Fruit fly (Drosophila melanogaster): Measurements from ENCODE around the gene jagn.

Gene jagn

dm6 chr3R:5778731-5779593 is at the start of gene jagn:
jagn (plus strand) TSS chr3R:5779315.
- TF ChIP-seq Myc (optimal IDR thresholded peaks at IDR 0.05) (no peak), Sin3A (optimal IDR thresholded peaks at IDR 0.05) (no peak), h (optimal IDR thresholded peaks at IDR 0.05) (no peak), psq (optimal IDR thresholded peaks at IDR 0.05) (no peak)

DNA sequence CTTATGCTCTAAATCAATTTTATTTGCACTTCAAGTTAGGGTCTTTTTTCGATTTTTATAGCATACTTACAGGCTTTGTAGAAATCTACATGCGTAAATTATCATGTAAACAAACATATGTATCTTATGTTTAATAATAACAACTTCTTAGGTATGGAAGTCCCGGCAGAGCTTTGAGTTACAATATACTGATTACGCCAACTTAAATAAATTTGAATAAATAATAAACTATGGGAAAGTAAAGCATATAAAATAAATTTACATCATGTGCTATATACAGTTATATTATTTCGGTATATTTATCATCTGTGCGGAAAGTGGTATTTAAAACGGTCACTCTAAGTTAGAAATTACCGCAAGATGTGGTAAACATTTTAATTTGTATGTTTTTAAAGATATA is 45.9 kb upstream of the jagn start, which contains the start of gene CG1239:
TSS of gene CG1239 (plus strand) at position 333 of the 400 bp plus-strand sequence.
- TF ChIP-seq insv (optimal IDR thresholded peaks at IDR 0.05) = no peak
- no peak for TF ChIP-seq Myc (optimal IDR thresholded peaks at IDR 0.05)
- TF ChIP-seq ttk (optimal IDR thresholded peaks at IDR 0.05) = no peak
- no peak for TF ChIP-seq h (optimal IDR thresholded peaks at IDR 0.05)
- no peak for TF ChIP-seq psq (optimal IDR thresholded peaks at IDR 0.05)
- TF ChIP-seq Sin3A (optimal IDR thresholded peaks at IDR 0.05) = no peak

DNA sequence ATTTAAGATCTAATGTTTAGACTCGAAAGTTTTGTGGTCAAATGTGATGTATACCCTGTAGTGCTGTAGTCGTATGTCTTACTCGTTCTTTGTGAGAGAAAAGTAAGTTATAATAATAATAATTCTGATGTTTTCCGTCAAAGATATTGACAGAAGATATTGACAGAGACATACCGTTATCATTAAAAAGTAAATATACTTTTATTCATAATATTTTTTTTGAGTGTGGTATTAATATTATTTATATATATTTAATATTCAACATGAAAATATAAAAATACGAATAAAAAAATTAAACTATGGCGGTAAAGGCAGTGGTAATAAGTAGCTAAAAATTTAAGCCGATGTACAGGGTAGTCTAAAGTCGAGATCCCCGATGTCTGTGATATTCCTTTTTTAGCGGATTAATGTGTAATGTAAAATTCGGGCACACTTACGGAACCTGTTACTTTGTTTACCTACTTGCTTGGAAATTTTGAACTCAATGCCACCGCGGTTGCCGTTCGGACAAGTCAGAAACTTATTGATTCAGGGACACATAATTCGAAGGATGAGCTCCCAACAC is 42.7 kb upstream of the jagn start, which contains the start of the genes CG2100 and CG1236:
TSS of gene CG2100 (minus strand) at position 51 of the 565 bp plus-strand sequence.
TSS of gene CG1236 (plus strand) at position 444 of the 565 bp plus-strand sequence.
- TF ChIP-seq Myc (optimal IDR thresholded peaks at IDR 0.05) = no peak
- TF ChIP-seq psq (optimal IDR thresholded peaks at IDR 0.05) = no peak

- TF ChIP-seq h (optimal IDR thresholded peaks at IDR 0.05) (no peak), Sin3A (optimal IDR thresholded peaks at IDR 0.05) (no peak), insv (optimal IDR thresholded peaks at IDR 0.05) (no peak), psq (optimal IDR thresholded peaks at IDR 0.05) (no peak), Myc (optimal IDR thresholded peaks at IDR 0.05) (no peak), ttk (optimal IDR thresholded peaks at IDR 0.05) (no peak)
Measured at dm6 chr3R:5737263-5737662, 41.9 kb upstream of the jagn start.

DNA sequence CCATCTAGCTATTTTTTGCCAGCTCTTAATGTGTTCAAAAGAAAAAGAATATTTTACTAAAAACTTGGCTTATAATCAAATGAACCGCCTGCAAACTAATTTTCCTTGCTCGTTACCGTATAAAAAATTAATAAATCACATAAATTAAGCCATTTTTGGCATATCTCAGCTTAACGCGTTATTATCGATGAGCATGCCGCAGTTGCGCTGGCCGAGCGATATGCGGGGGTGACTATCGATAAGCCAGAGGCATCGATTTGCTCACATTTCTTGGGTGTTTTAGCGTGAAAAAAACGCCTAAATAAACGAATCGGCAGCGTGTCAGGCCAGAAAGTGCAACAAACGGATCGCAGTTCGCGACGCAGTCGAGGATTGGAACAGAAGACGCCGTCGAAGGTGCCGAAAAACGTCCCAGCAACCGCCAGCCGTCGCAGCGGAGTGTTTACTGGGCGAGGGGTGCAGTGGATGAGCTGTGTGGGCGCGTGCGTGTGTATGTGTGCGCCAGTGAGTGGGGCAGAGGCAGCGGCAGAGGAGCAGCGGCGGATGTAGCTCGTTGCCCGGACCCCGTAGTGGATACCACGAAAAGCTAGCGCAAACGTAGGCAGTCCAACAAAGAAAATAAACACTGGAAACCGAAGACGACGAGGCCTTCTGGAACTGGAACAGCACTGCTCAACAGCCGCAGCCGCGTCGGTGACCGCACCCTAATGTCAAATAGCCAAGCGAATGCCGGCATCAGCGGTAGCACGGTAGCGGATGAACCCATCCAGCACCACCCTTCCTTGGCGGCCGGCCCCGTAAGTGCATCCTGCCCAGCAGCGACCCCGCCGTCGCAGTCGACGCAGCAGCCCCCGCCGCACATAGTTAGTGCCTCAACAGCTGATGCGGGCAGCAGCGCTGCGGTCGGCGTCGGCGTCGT is 36.6 kb upstream of the jagn start, which contains the start of the genes Sym and Madm:
TSS of gene Sym (minus strand) at position 199 of the 919 bp plus-strand sequence.
TSS of gene Madm (plus strand) at position 233 of the 919 bp plus-strand sequence.
- no peak for TF ChIP-seq ttk (optimal IDR thresholded peaks at IDR 0.05)
- TF ChIP-seq h (optimal IDR thresholded peaks at IDR 0.05) = no peak
- TF ChIP-seq insv (optimal IDR thresholded peaks at IDR 0.05) = no peak
- no peak for TF ChIP-seq psq (optimal IDR thresholded peaks at IDR 0.05)
- no peak for TF ChIP-seq Sin3A (optimal IDR thresholded peaks at IDR 0.05)
- no peak for TF ChIP-seq Myc (optimal IDR thresholded peaks at IDR 0.05)

DNA sequence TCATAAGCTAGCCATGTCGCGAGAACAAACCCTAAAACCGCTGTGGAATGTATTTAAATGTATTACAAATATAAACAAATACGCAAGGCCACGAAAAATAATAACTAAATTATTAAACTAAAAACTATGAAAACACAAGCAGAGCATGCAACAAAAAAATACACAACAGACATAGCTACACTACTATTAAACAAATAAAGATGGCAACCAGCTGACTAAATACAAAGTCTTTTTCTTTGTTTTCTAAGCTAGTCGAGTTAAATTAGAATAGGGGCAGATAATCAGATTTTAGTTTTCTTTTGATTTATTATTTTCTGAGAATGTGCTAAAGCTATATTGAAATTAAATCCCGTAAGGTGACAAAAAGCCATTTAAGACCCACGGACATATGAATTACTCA is 32.5 kb upstream of the jagn start:
- no peak for TF ChIP-seq Myc (optimal IDR thresholded peaks at IDR 0.05)

DNA sequence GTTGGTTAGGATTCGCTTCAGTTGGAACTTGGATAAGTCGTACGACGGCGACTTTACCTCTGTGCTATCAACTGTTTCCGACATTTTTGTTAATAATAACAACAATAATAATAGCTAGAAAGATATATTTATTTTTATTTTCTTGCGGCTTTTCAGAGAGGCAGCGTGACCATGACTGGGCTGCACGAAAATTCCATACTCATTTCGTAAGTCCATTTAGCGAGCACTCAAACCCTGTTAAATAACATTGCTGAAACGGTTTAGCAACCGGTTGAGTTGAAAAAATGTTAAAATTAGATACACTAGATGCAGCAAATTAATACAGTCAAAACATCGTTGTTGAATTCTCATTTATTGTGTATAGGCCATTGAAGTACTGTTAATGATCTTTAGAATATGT is 24.5 kb upstream of the jagn start, which contains the start of gene Dcps:
TSS of gene Dcps (minus strand) at position 181 of the 400 bp plus-strand sequence.
- TF ChIP-seq Myc (optimal IDR thresholded peaks at IDR 0.05) (no peak), insv (optimal IDR thresholded peaks at IDR 0.05) (no peak), psq (optimal IDR thresholded peaks at IDR 0.05) (no peak), h (optimal IDR thresholded peaks at IDR 0.05) (no peak), Sin3A (optimal IDR thresholded peaks at IDR 0.05) (no peak), ttk (optimal IDR thresholded peaks at IDR 0.05) (no peak)

dm6 chr3R:5758624-5759209 is 20.4 kb upstream of the jagn start, which contains the start of gene Sec8:
Sec8 (minus strand) TSS chr3R:5758997.
- TF ChIP-seq Myc (optimal IDR thresholded peaks at IDR 0.05) = no peak
- no peak for TF ChIP-seq Sin3A (optimal IDR thresholded peaks at IDR 0.05)
- TF ChIP-seq psq (optimal IDR thresholded peaks at IDR 0.05) = no peak
- TF ChIP-seq insv (optimal IDR thresholded peaks at IDR 0.05) = no peak
- no peak for TF ChIP-seq ttk (optimal IDR thresholded peaks at IDR 0.05)
- no peak for TF ChIP-seq h (optimal IDR thresholded peaks at IDR 0.05)

DNA sequence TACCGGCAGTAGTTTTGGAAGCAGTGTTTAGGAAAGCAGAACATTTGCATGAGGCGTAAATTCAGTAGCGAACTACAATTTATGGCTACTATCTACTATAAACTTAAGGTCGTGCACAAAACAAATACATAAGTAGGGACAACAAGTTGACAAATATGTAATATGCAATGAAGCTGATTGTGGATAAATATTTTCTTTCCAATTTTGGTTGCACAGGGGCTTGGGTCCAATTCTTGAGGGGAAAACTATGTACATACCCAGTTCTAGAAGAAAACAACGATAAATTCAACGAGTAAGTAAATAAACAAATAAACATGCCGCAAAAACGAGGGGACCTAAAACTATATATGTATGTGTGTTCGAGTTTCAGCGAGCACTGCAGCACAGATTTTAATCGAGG is 18.1 kb upstream of the jagn start:
- TF ChIP-seq Sin3A (optimal IDR thresholded peaks at IDR 0.05) = no peak
- TF ChIP-seq psq (optimal IDR thresholded peaks at IDR 0.05) = no peak

- TF ChIP-seq Myc (optimal IDR thresholded peaks at IDR 0.05) = no peak
- no peak for TF ChIP-seq insv (optimal IDR thresholded peaks at IDR 0.05)
- no peak for TF ChIP-seq psq (optimal IDR thresholded peaks at IDR 0.05)
- no peak for TF ChIP-seq Sin3A (optimal IDR thresholded peaks at IDR 0.05)
- no peak for TF ChIP-seq ttk (optimal IDR thresholded peaks at IDR 0.05)
- TF ChIP-seq h (optimal IDR thresholded peaks at IDR 0.05) = no peak
Measured at dm6 chr3R:5771614-5772202, 7.4 kb upstream of the jagn start.

DNA sequence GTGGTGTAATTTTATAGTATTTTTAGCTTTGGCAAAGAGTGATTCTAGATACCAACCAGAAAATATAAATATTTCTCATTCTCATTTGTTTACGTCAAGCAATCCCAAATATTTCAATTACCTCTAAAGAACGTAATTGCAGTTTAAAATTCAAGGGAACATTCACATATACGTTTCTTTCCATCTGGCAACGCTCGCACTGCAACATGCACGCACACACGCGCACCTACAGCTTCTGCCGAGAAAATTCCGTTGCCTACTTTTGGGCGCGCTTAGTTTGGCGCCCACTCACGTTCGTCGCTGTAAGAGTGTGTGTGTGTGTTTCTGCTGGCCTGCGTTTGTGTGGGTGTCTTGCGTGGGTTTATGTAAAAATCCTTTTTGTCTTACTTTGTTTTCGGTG is 6.7 kb upstream of the jagn start:
- no peak for TF ChIP-seq Sin3A (optimal IDR thresholded peaks at IDR 0.05)
- TF ChIP-seq psq (optimal IDR thresholded peaks at IDR 0.05) = no peak
- no peak for TF ChIP-seq ttk (optimal IDR thresholded peaks at IDR 0.05)
- no peak for TF ChIP-seq insv (optimal IDR thresholded peaks at IDR 0.05)
- no peak for TF ChIP-seq h (optimal IDR thresholded peaks at IDR 0.05)
- TF ChIP-seq Myc (optimal IDR thresholded peaks at IDR 0.05) = no peak

Measured in Kc167 (cell line).